Fruit fly (Drosophila melanogaster) whole organism, embryonic: ENCODE measurements around the gene morgue.

Experiments
- Aef1 ChIP-seq: fragments of 200-800 bp; sonication (Bioruptor generic); IDR thresholded peaks from 3 replicates; pipeline ENCODE4 v1.3.6; 2022; ENCODE audit warnings: missing biosample characterization, missing genetic modification characterization
- CG10543 ChIP-seq: fragments of 200-800 bp; sonication (Bioruptor generic); optimal IDR thresholded peaks from 3 replicates; lab custom pipeline; 2017; ENCODE audit warnings: missing biosample characterization, mild to moderate bottlenecking, missing genetic modification characterization, moderate library complexity
- CG11085 ChIP-seq: fragments of 200-800 bp; sonication (Bioruptor generic); IDR thresholded peaks from 2 replicates; pipeline ENCODE4 v1.3.6; 2022; ENCODE audit warnings: missing biosample characterization, missing genetic modification characterization
- CG11093 ChIP-seq: fragments of 200-800 bp; sonication (Bioruptor generic); IDR thresholded peaks from 3 replicates; pipeline ENCODE4 v1.3.6; 2022; ENCODE audit warnings: missing biosample characterization, missing genetic modification characterization
- CG11398 ChIP-seq: fragments of 200-800 bp; sonication (Bioruptor generic); optimal IDR thresholded peaks from 2 replicates; lab custom pipeline; 2016; ENCODE audit warnings: missing biosample characterization, missing genetic modification characterization
- CG1529 ChIP-seq: fragments of 200-800 bp; sonication (Bioruptor generic); optimal IDR thresholded peaks from 3 replicates; lab custom pipeline; 2018; ENCODE audit warnings: missing biosample characterization, missing genetic modification characterization
- CG16779 ChIP-seq: fragments of 200-800 bp; sonication (Bioruptor generic); IDR thresholded peaks from 2 replicates; pipeline ENCODE4 v1.3.6; 2022; ENCODE audit warnings: missing biosample characterization, missing genetic modification characterization
- CG17186 ChIP-seq: fragments of 200-800 bp; sonication (Bioruptor generic); optimal IDR thresholded peaks from 3 replicates; lab custom pipeline; 2017; ENCODE audit warnings: missing biosample characterization, missing genetic modification reagents, missing genetic modification characterization
- CG2712 ChIP-seq: fragments of 200-800 bp; optimal IDR thresholded peaks from 3 replicates; lab custom pipeline; 2019; ENCODE audit warnings: missing biosample characterization, mild to moderate bottlenecking, missing genetic modification characterization, moderate library complexity
- CG31388 ChIP-seq: fragments of 200-800 bp; sonication (Bioruptor generic); optimal IDR thresholded peaks from 2 replicates; lab custom pipeline; 2016; ENCODE audit warnings: missing biosample characterization, missing genetic modification characterization
- CG31441 ChIP-seq: fragments of 200-800 bp; sonication (Bioruptor generic); IDR thresholded peaks from 2 replicates; pipeline ENCODE4 v1.3.6; 2022; ENCODE audit warnings: missing biosample characterization, missing genetic modification characterization
- CG3407 ChIP-seq: fragments of 200-800 bp; sonication (Bioruptor generic); optimal IDR thresholded peaks from 2 replicates; lab custom pipeline; 2018; ENCODE audit warnings: missing biosample characterization, mild to moderate bottlenecking, missing genetic modification characterization
- CG3847 ChIP-seq: fragments of 200-800 bp; sonication (Bioruptor generic); IDR thresholded peaks from 2 replicates; pipeline ENCODE4 v1.3.6; 2022; ENCODE audit warnings: missing biosample characterization, missing genetic modification characterization
- CG4360 ChIP-seq: fragments of 200-800 bp; sonication (Bioruptor generic); IDR thresholded peaks from 2 replicates; pipeline ENCODE4 v1.3.6; 2022; ENCODE audit warnings: missing biosample characterization, missing genetic modification characterization
- CG6272 ChIP-seq: fragments of 200-800 bp; sonication (Bioruptor generic); IDR thresholded peaks from 2 replicates; pipeline ENCODE4 v1.3.6; 2022; ENCODE audit warnings: missing biosample characterization, missing genetic modification characterization
- CG7556 ChIP-seq: fragments of 200-800 bp; sonication (Bioruptor generic); optimal IDR thresholded peaks from 2 replicates; lab custom pipeline; 2017; ENCODE audit warnings: missing biosample characterization, mild to moderate bottlenecking, missing genetic modification characterization
- CG7786 ChIP-seq: fragments of 200-800 bp; sonication (Bioruptor generic); optimal IDR thresholded peaks from 2 replicates; lab custom pipeline; 2016; ENCODE audit warnings: missing biosample characterization, missing genetic modification characterization
- CG7839 ChIP-seq: fragments of 200-800 bp; sonication (Bioruptor generic); optimal IDR thresholded peaks from 3 replicates; lab custom pipeline; 2018; ENCODE audit warnings: missing biosample characterization, mild to moderate bottlenecking, missing genetic modification characterization, moderate library complexity
- CG7987 ChIP-seq: fragments of 200-800 bp; sonication (Bioruptor generic); optimal IDR thresholded peaks from 2 replicates; lab custom pipeline; 2018; ENCODE audit warnings: missing biosample characterization, mild to moderate bottlenecking, missing genetic modification characterization, moderate library complexity
- CG9797 ChIP-seq: fragments of 200-800 bp; sonication (Bioruptor generic); optimal IDR thresholded peaks from 3 replicates; lab custom pipeline; 2018; ENCODE audit warnings: missing biosample characterization, mild to moderate bottlenecking, missing genetic modification characterization
- CTCF ChIP-seq: fragments of 200-800 bp; sonication (Bioruptor generic); optimal IDR thresholded peaks from 2 replicates; lab custom pipeline; 2017; ENCODE audit warnings: missing biosample characterization, mild to moderate bottlenecking, missing genetic modification characterization, moderate library complexity
- Doc3 ChIP-seq: fragments of 200-800 bp; sonication (Bioruptor generic); IDR thresholded peaks from 3 replicates; pipeline ENCODE4 v1.3.6; 2022; ENCODE audit warnings: missing biosample characterization, missing genetic modification characterization; ENCODE audit not compliant: partially characterized antibody
- Hr78 ChIP-seq, 2 experiments: fragments of 200-800 bp in 1 of 2; fragments of >200 bp in 1 of 2; sonication (Bioruptor generic) in 1 of 2; optimal IDR thresholded peaks; 2 replicates each; lab custom pipeline; 2017 to 2019; ENCODE audit warnings: missing biosample characterization in 2 of 2, missing genetic modification characterization in 2 of 2, mild to moderate bottlenecking in 1 of 2, moderate library complexity in 1 of 2
- Jarid2 ChIP-seq: fragments of 200-800 bp; sonication (Bioruptor generic); optimal IDR thresholded peaks from 3 replicates; lab custom pipeline; 2017; ENCODE audit warnings: mild to moderate bottlenecking, missing biosample characterization, missing genetic modification reagents, missing genetic modification characterization
- NK7.1 ChIP-seq: fragments of 200-800 bp; sonication (Bioruptor generic); optimal IDR thresholded peaks from 3 replicates; lab custom pipeline; 2016; ENCODE audit warnings: missing biosample characterization, missing genetic modification characterization
- Neu2 ChIP-seq: fragments of 200-800 bp; sonication (Bioruptor generic); optimal IDR thresholded peaks from 3 replicates; lab custom pipeline; 2016; ENCODE audit warnings: missing biosample characterization, missing genetic modification characterization, borderline replicate concordance
- Poxn ChIP-seq: fragments of 200-800 bp; sonication (Bioruptor generic); IDR thresholded peaks from 2 replicates; pipeline ENCODE4 v1.3.6; 2022; ENCODE audit warnings: missing biosample characterization, missing genetic modification characterization
- Scr ChIP-seq: fragments of 200-800 bp; sonication (Bioruptor generic); IDR thresholded peaks from 2 replicates; pipeline ENCODE4 v1.3.6; 2022; ENCODE audit warnings: missing biosample characterization, missing genetic modification characterization; ENCODE audit not compliant: partially characterized antibody
- Six4 ChIP-seq: fragments of 200-800 bp; sonication (Bioruptor generic); optimal IDR thresholded peaks from 2 replicates; lab custom pipeline; 2016; ENCODE audit warnings: missing biosample characterization, missing genetic modification characterization
- Sox100B ChIP-seq: fragments of 200-800 bp; sonication (Bioruptor generic); optimal IDR thresholded peaks from 3 replicates; lab custom pipeline; 2018; ENCODE audit warnings: missing biosample characterization, mild to moderate bottlenecking, missing genetic modification characterization
- Vsx1 ChIP-seq: fragments of 200-800 bp; sonication (Bioruptor generic); optimal IDR thresholded peaks from 2 replicates; lab custom pipeline; 2017; ENCODE audit warnings: missing biosample characterization, mild to moderate bottlenecking, missing genetic modification characterization, missing genetic modification reagents
- ab ChIP-seq: fragments of 200-800 bp; sonication (Bioruptor generic); optimal IDR thresholded peaks from 2 replicates; lab custom pipeline; 2016; ENCODE audit warnings: missing biosample characterization, missing genetic modification characterization
- ac ChIP-seq: fragments of 200-800 bp; sonication (Bioruptor generic); optimal IDR thresholded peaks from 3 replicates; lab custom pipeline; 2017; ENCODE audit warnings: missing biosample characterization, mild to moderate bottlenecking, missing genetic modification characterization
- ci ChIP-seq: fragments of 200-800 bp; sonication (Bioruptor generic); IDR thresholded peaks from 3 replicates; pipeline ENCODE4 v1.3.6; 2022; ENCODE audit warnings: missing biosample characterization, missing genetic modification characterization
- dmrt11E ChIP-seq: fragments of 200-800 bp; sonication (Bioruptor generic); optimal IDR thresholded peaks from 3 replicates; lab custom pipeline; 2018; ENCODE audit warnings: missing biosample characterization, mild to moderate bottlenecking, missing genetic modification characterization, moderate library complexity
- ems ChIP-seq: fragments of 200-800 bp; sonication (Bioruptor generic); optimal IDR thresholded peaks from 3 replicates; lab custom pipeline; 2016; ENCODE audit warnings: missing biosample characterization, missing genetic modification characterization
- eyg ChIP-seq: fragments of 200-800 bp; sonication (Bioruptor generic); optimal IDR thresholded peaks from 3 replicates; lab custom pipeline; 2016; ENCODE audit warnings: missing biosample characterization, missing genetic modification characterization
- grau ChIP-seq: fragments of 200-800 bp; optimal IDR thresholded peaks from 3 replicates; lab custom pipeline; 2019; ENCODE audit warnings: missing biosample characterization, mild to moderate bottlenecking, missing genetic modification characterization, moderate library complexity
- insv ChIP-seq, 2 experiments: fragments of 200-800 bp; sonication (Bioruptor generic); optimal IDR thresholded peaks; 3 replicates each; lab custom pipeline; 2016 to 2018; ENCODE audit warnings: missing biosample characterization in 2 of 2, missing genetic modification characterization in 2 of 2
- inv ChIP-seq: fragments of 200-800 bp; sonication (Bioruptor generic); IDR thresholded peaks from 2 replicates; pipeline ENCODE4 v1.3.6; 2022; ENCODE audit warnings: missing biosample characterization, missing genetic modification characterization; ENCODE audit not compliant: partially characterized antibody
- jing ChIP-seq: fragments of 200-800 bp; sonication (Bioruptor generic); optimal IDR thresholded peaks from 2 replicates; lab custom pipeline; 2018; ENCODE audit warnings: missing biosample characterization, mild to moderate bottlenecking, missing genetic modification characterization
- nerfin-1 ChIP-seq: fragments of 200-800 bp; sonication (Bioruptor generic); optimal IDR thresholded peaks from 3 replicates; lab custom pipeline; 2019; ENCODE audit warnings: missing biosample characterization, mild to moderate bottlenecking, missing genetic modification characterization, moderate library complexity
- org-1 ChIP-seq: fragments of 200-800 bp; sonication (Bioruptor generic); optimal IDR thresholded peaks from 2 replicates; lab custom pipeline; 2017; ENCODE audit warnings: missing biosample characterization, missing genetic modification characterization
- p53 ChIP-seq: fragments of 200-800 bp; sonication (Bioruptor generic); optimal IDR thresholded peaks from 2 replicates; lab custom pipeline; 2016; ENCODE audit warnings: missing biosample characterization, missing genetic modification characterization
- pan ChIP-seq, 4 experiments: fragments of >200 bp in 3 of 4; fragments of 200-800 bp in 1 of 4; sonication (Bioruptor generic) in 1 of 4; optimal IDR thresholded peaks in 3 of 4; IDR thresholded peaks in 1 of 4; 2 replicates each; pipeline versions ENCODE4 v1.3.6 to Lab custom; 2017 to 2022; ENCODE audit warnings: missing biosample characterization in 2 of 4, missing genetic modification characterization in 2 of 4, mixed read lengths in 1 of 4
- ranshi ChIP-seq: fragments of 200-800 bp; sonication (Bioruptor generic); IDR thresholded peaks from 2 replicates; pipeline ENCODE4 v1.3.6; 2022; ENCODE audit warnings: missing biosample characterization, missing genetic modification characterization
- ssp ChIP-seq: fragments of 200-800 bp; sonication (Bioruptor generic); IDR thresholded peaks from 2 replicates; pipeline ENCODE4 v1.3.6; 2022; ENCODE audit warnings: missing biosample characterization, missing genetic modification characterization
- sug ChIP-seq: fragments of 200-800 bp; optimal IDR thresholded peaks from 2 replicates; lab custom pipeline; 2019; ENCODE audit warnings: missing biosample characterization, mild to moderate bottlenecking, missing genetic modification characterization, moderate library complexity
- unc-4 ChIP-seq: fragments of 200-800 bp; sonication (Bioruptor generic); IDR thresholded peaks from 2 replicates; pipeline ENCODE4 v1.3.6; 2022; ENCODE audit warnings: missing biosample characterization, missing genetic modification characterization; ENCODE audit not compliant: partially characterized antibody
- zen2 ChIP-seq: fragments of 200-800 bp; sonication (Bioruptor generic); IDR thresholded peaks from 3 replicates; pipeline ENCODE4 v1.3.6; 2022; ENCODE audit warnings: missing biosample characterization, missing genetic modification characterization; ENCODE audit not compliant: partially characterized antibody

morgue gene

dm6 chr2L:4454009-4454689, 9.7 kb upstream of the morgue start, which contains the start of the genes Secp43 and ND-B8 (continued):
- TF ChIP-seq CG7556 (GFP tag; lab: Kevin White, UChicago): no peak
- TF ChIP-seq pan (optimal IDR thresholded peaks at IDR 0.05; lab: Kevin White, UChicago): no peak
- no peak for TF ChIP-seq pan (GFP tag; optimal IDR thresholded peaks at IDR 0.05 in 1 of 2, IDR thresholded peaks at IDR 0.05 in 1 of 2)
- no peak for TF ChIP-seq CG10543
- no peak for TF ChIP-seq Jarid2 (GFP tag; lab: Kevin White, UChicago)
- TF ChIP-seq CG7786 (GFP tag; lab: Kevin White, UChicago): no peak
- no peak for TF ChIP-seq dmrt11E (tag; lab: Kevin White, UChicago)
- peak; percentile 11 for TF ChIP-seq Vsx1 (GFP tag; lab: Kevin White, UChicago)
- TF ChIP-seq Aef1 (GFP tag; lab: Robert Waterston, UW): no peak
- TF ChIP-seq inv: peak; percentile 63; the same call in 1 of the 2 replicates
- TF ChIP-seq CG4360 (GFP tag; lab: Robert Waterston, UW): no peak
- no peak for TF ChIP-seq Sox100B (GFP tag; lab: Kevin White, UChicago)
- no peak for TF ChIP-seq ab (GFP tag; lab: Kevin White, UChicago)
- no peak for TF ChIP-seq CG7987 (GFP tag; lab: Kevin White, UChicago)
- TF ChIP-seq CG11093 (GFP tag; lab: Robert Waterston, UW): no peak
- TF ChIP-seq Hr78 (GFP tag; optimal IDR thresholded peaks at IDR 0.05; lab: Kevin White, UChicago): no peak
- TF ChIP-seq org-1: no peak
- TF ChIP-seq Doc3: peak; percentile 71
- no peak for TF ChIP-seq CG31388 (GFP tag; lab: Kevin White, UChicago)
- TF ChIP-seq unc-4 (GFP tag; lab: Robert Waterston, UW): peak; percentile 78
- no peak for TF ChIP-seq CG7839 (tag; lab: Kevin White, UChicago)
- peak in 1 of 2 experiments; percentile 18 for TF ChIP-seq insv (GFP tag; optimal IDR thresholded peaks at IDR 0.05; lab: Kevin White, UChicago)
- no peak for TF ChIP-seq CG11398 (GFP tag; lab: Kevin White, UChicago)
- no peak for TF ChIP-seq CG6272 (GFP tag; lab: Robert Waterston, UW)
- no peak for TF ChIP-seq CG31441 (GFP tag; lab: Robert Waterston, UW)
- no peak for TF ChIP-seq CG3407 (GFP tag; lab: Kevin White, UChicago)
- TF ChIP-seq p53: no peak
- peak; percentile 45 for TF ChIP-seq Neu2 (GFP tag; lab: Kevin White, UChicago)
- TF ChIP-seq CG1529 (GFP tag; lab: Kevin White, UChicago): no peak
- TF ChIP-seq ac (GFP tag; lab: Kevin White, UChicago): no peak
- TF ChIP-seq CG11085 (GFP tag; lab: Robert Waterston, UW): no peak
- no peak for TF ChIP-seq NK7.1
- peak; percentile 41 for TF ChIP-seq CG2712
- no peak for TF ChIP-seq CG16779 (GFP tag; lab: Robert Waterston, UW)
- peak; percentile 74 for TF ChIP-seq Scr (GFP tag; lab: Robert Waterston, UW)
- no peak for TF ChIP-seq ems (GFP tag; lab: Kevin White, UChicago)
- peak; percentile 33; the same call in 1 of the 2 replicates for TF ChIP-seq CG3847
- no peak for TF ChIP-seq Poxn (GFP tag; lab: Robert Waterston, UW)
- no peak for TF ChIP-seq ssp (GFP tag; lab: Robert Waterston, UW)
- no peak for TF ChIP-seq Six4 (GFP tag; lab: Kevin White, UChicago)
- no peak for TF ChIP-seq ci (GFP tag; lab: Robert Waterston, UW)
- TF ChIP-seq jing (GFP tag; lab: Kevin White, UChicago): no peak
- TF ChIP-seq nerfin-1 (tag; lab: Kevin White, UChicago): peak; percentile 5
- peak; percentile 41 for TF ChIP-seq CG9797 (GFP tag; lab: Kevin White, UChicago)
- TF ChIP-seq sug (tag; lab: Kevin White, UChicago): peak; percentile 61
- TF ChIP-seq CG17186 (GFP tag; lab: Kevin White, UChicago): peak; percentile 49
- no peak for TF ChIP-seq ranshi (GFP tag; lab: Robert Waterston, UW)
- peak; percentile 72 for TF ChIP-seq CTCF (GFP tag; lab: Kevin White, UChicago)
- TF ChIP-seq zen2 (GFP tag; lab: Robert Waterston, UW): peak; percentile 54; the same call in 1 of the 3 replicates
- TF ChIP-seq grau: peak; percentile 6
- no peak for TF ChIP-seq eyg (GFP tag; lab: Kevin White, UChicago)
